Fruit fly (Drosophila melanogaster) whole organism, embryonic: Measurements from ENCODE around the gene dbr.

ENCODE experiments used
- B-H2 ChIP-seq: fragments of 200-800 bp; sonication (Bioruptor generic); optimal IDR thresholded peaks from 2 replicates; lab custom pipeline; 2018; ENCODE audit warnings: missing biosample characterization, mild to moderate bottlenecking, missing genetic modification characterization
- CG16863 ChIP-seq: fragments of 200-800 bp; sonication (Bioruptor generic); optimal IDR thresholded peaks from 3 replicates; lab custom pipeline; 2016; ENCODE audit warnings: missing biosample characterization, missing genetic modification characterization
- CG17385 ChIP-seq: fragments of 200-800 bp; sonication (Bioruptor generic); optimal IDR thresholded peaks from 3 replicates; lab custom pipeline; 2018; ENCODE audit warnings: missing biosample characterization, mild to moderate bottlenecking, missing genetic modification characterization
- CG9727 ChIP-seq: fragments of 200-800 bp; sonication (Bioruptor generic); optimal IDR thresholded peaks from 3 replicates; lab custom pipeline; 2017; ENCODE audit warnings: missing biosample characterization, mild to moderate bottlenecking, missing genetic modification characterization
- GATAe ChIP-seq: fragments of 200-800 bp; sonication (Bioruptor generic); conservative IDR thresholded peaks from 2 replicates; pipeline ENCODE4 v1.3.6; 2022; ENCODE audit warnings: missing biosample characterization, missing genetic modification characterization
- Vsx1 ChIP-seq: fragments of 200-800 bp; sonication (Bioruptor generic); optimal IDR thresholded peaks from 2 replicates; lab custom pipeline; 2017; ENCODE audit warnings: missing biosample characterization, mild to moderate bottlenecking, missing genetic modification characterization, missing genetic modification reagents
- fd3F ChIP-seq: fragments of 200-800 bp; sonication (Bioruptor generic); optimal IDR thresholded peaks from 2 replicates; lab custom pipeline; 2018; ENCODE audit warnings: missing biosample characterization, mild to moderate bottlenecking, missing genetic modification characterization, moderate library complexity
- jumu ChIP-seq: fragments of 200-800 bp; sonication (Bioruptor generic); optimal IDR thresholded peaks from 3 replicates; lab custom pipeline; 2016; ENCODE audit warnings: missing biosample characterization, missing genetic modification characterization
- lab ChIP-seq: fragments of 200-800 bp; sonication (Bioruptor generic); optimal IDR thresholded peaks from 3 replicates; lab custom pipeline; 2017; ENCODE audit warnings: missing biosample characterization, missing genetic modification characterization, mild to moderate bottlenecking, moderate library complexity, missing genetic modification reagents
- sisA ChIP-seq: fragments of 200-800 bp; sonication (Bioruptor generic); IDR thresholded peaks from 2 replicates; pipeline ENCODE4 v1.3.6; 2022; ENCODE audit warnings: missing biosample characterization, missing genetic modification characterization
- vvl ChIP-seq: fragments of 200-800 bp; sonication (Bioruptor generic); IDR thresholded peaks from 2 replicates; pipeline ENCODE4 v1.3.6; 2022; ENCODE audit warnings: missing biosample characterization, missing genetic modification characterization
- yki ChIP-seq: fragments of >200 bp; optimal IDR thresholded peaks from 3 replicates; lab custom pipeline; 2018

dm6 chr2L:82080-82479 is 15.8 kb downstream of the dbr start:
- TF ChIP-seq vvl (GFP tag; lab: Robert Waterston, UW), result no peak
- TF ChIP-seq CG16863 (GFP tag; lab: Kevin White, UChicago), result no peak
- no peak for TF ChIP-seq sisA (GFP tag; lab: Robert Waterston, UW)
- TF ChIP-seq GATAe (GFP tag; lab: Robert Waterston, UW), result peak; percentile 61; the same call in 1 of the 2 replicates
- no peak for TF ChIP-seq Vsx1 (GFP tag; lab: Kevin White, UChicago)
- no peak for TF ChIP-seq jumu
- no peak for TF ChIP-seq fd3F (GFP tag; lab: Kevin White, UChicago)
- TF ChIP-seq CG17385, result no peak
- no peak for TF ChIP-seq yki
- peak; percentile 26 for TF ChIP-seq lab
- TF ChIP-seq B-H2, result no peak
- TF ChIP-seq CG9727 (GFP tag; lab: Kevin White, UChicago), result no peak
